In the genomic region with DNA sequence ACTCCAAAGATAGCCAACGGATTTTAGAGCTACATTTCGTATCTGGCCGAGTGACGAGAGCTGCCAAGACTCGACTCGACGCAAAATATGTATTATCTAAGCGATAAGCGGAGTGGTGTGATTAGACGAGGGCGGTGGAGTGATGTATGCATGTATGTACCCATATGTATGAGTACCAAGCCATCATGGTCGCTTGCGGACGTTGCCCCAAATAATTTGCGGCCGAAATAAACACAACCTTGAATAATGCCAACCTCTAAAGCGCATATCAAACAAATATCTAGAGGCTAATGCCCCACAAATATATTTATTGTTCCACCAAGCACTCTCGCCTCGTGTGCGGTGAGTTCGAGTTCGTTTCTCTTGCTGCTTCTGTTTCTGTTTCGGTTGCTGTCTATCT, we compare ENCODE assay signal across 3 fruit fly cellular contexts.
A peak's percentile ranks its signal among the peaks of the same experiment; 100 is the strongest.
TF ChIP-seq lines count a peak whose summit lies in the region.

No protein-coding gene starts in this region.

- no peak for TF ChIP-seq CTCF in whole organism, embryonic (GFP tag; optimal IDR thresholded peaks at IDR 0.05; lab: Kevin White, UChicago)

TF ChIP-seq in whole organism, embryonic, 481 proteins besides CTCF, POLR2A, EP300 and RAD21 (continues in another document):
- TF ChIP-seq mirr (GFP tag; optimal IDR thresholded peaks at IDR 0.05; lab: Kevin White, UChicago) (peak; percentile 66), CG10654 (GFP tag; optimal IDR thresholded peaks at IDR 0.05; lab: Kevin White, UChicago) (no peak), exex (tag; optimal IDR thresholded peaks at IDR 0.05; lab: Kevin White, UChicago) (peak; percentile 47), CG7357 (GFP tag; IDR thresholded peaks at IDR 0.05; lab: Robert Waterston, UW) (no peak), crol (GFP tag; IDR thresholded peaks at IDR 0.05; lab: Robert Waterston, UW) (0 out of 2 replicates have a peak, but pooled peaks have one; percentile 6), CG11093 (GFP tag; IDR thresholded peaks at IDR 0.05; lab: Robert Waterston, UW) (no peak), Neu2 (GFP tag; optimal IDR thresholded peaks at IDR 0.05; lab: Kevin White, UChicago; ENCODE audit: borderline replicate concordance) (no peak), shn (GFP tag; optimal IDR thresholded peaks at IDR 0.05; lab: Kevin White, UChicago) (no peak), toy (GFP tag; IDR thresholded peaks at IDR 0.05; lab: Robert Waterston, UW) (no peak), ftz-f1 (GFP tag; optimal IDR thresholded peaks at IDR 0.05; lab: Kevin White, UChicago) (peak; percentile 70), CG5953 (GFP tag; IDR thresholded peaks at IDR 0.05; lab: Robert Waterston, UW) (no peak), BtbVII (GFP tag; optimal IDR thresholded peaks at IDR 0.05; lab: Kevin White, UChicago) (no peak), Drgx (GFP tag; IDR thresholded peaks at IDR 0.05; lab: Robert Waterston, UW) (no peak), CG17186 (GFP tag; optimal IDR thresholded peaks at IDR 0.05; lab: Kevin White, UChicago) (no peak), z (GFP tag; IDR thresholded peaks at IDR 0.05; lab: Robert Waterston, UW) (0 out of 3 replicates have a peak, but pooled peaks have one; percentile 4), Dll (GFP tag; IDR thresholded peaks at IDR 0.05; lab: Robert Waterston, UW; ENCODE audit: partially characterized antibody) (no peak), ase (GFP tag; IDR thresholded peaks at IDR 0.05; lab: Robert Waterston, UW) (no peak), CG4424 (GFP tag; optimal IDR thresholded peaks at IDR 0.05; lab: Kevin White, UChicago) (no peak), usp (GFP tag; optimal IDR thresholded peaks at IDR 0.05; lab: Kevin White, UChicago) (no peak), Dbx (GFP tag; IDR thresholded peaks at IDR 0.05; lab: Robert Waterston, UW) (no peak), CG32767 (GFP tag; IDR thresholded peaks at IDR 0.05; lab: Robert Waterston, UW) (no peak), CG18599 (GFP tag; optimal IDR thresholded peaks at IDR 0.05; lab: Kevin White, UChicago) (no peak), fd3F (GFP tag; optimal IDR thresholded peaks at IDR 0.05; lab: Kevin White, UChicago) (no peak), Tbp (GFP tag; optimal IDR thresholded peaks at IDR 0.05; lab: Kevin White, UChicago) (no peak), NC2α (GFP tag; optimal IDR thresholded peaks at IDR 0.05; lab: Kevin White, UChicago) (no peak), sqz (GFP tag; optimal IDR thresholded peaks at IDR 0.05; lab: Kevin White, UChicago) (no peak), seq (GFP tag; IDR thresholded peaks at IDR 0.05; lab: Robert Waterston, UW) (no peak), CG10543 (GFP tag; optimal IDR thresholded peaks at IDR 0.05; lab: Kevin White, UChicago) (peak; percentile 42), Awh (GFP tag; IDR thresholded peaks at IDR 0.05; lab: Robert Waterston, UW) (no peak)

TF ChIP-seq in whole organism, prepupa, 60 proteins besides CTCF, POLR2A, EP300 and RAD21:
- TF ChIP-seq CG3032 (tag; optimal IDR thresholded peaks at IDR 0.05; lab: Kevin White, UChicago) (no peak), Ets96B (tag; optimal IDR thresholded peaks at IDR 0.05; lab: Kevin White, UChicago) (no peak), vri (GFP tag; optimal IDR thresholded peaks at IDR 0.05; lab: Kevin White, UChicago) (peak; percentile 81)

TF ChIP-seq in whole organism, wandering third instar larva, 38 proteins besides CTCF, POLR2A, EP300 and RAD21:
- no peak for TF ChIP-seq Rel (GFP tag; optimal IDR thresholded peaks at IDR 0.05; lab: Kevin White, UChicago)
- TF ChIP-seq Rel (tag; optimal IDR thresholded peaks at IDR 0.05; lab: Kevin White, UChicago), result peak; percentile 10
- TF ChIP-seq Hnf4 (GFP tag; optimal IDR thresholded peaks at IDR 0.05; lab: Kevin White, UChicago), result peak; percentile 10
- no peak for TF ChIP-seq sage (GFP tag; optimal IDR thresholded peaks at IDR 0.05; lab: Kevin White, UChicago)
- TF ChIP-seq Hr83 (GFP tag; optimal IDR thresholded peaks at IDR 0.05; lab: Kevin White, UChicago; ENCODE audit: poor library complexity, severe bottlenecking), result peak; percentile 29
- TF ChIP-seq h (GFP tag; optimal IDR thresholded peaks at IDR 0.05; lab: Kevin White, UChicago), result peak; percentile 26
- no peak for TF ChIP-seq Abd-B (GFP tag; optimal IDR thresholded peaks at IDR 0.05; lab: Kevin White, UChicago)
- no peak for TF ChIP-seq CG32264 (GFP tag; optimal IDR thresholded peaks at IDR 0.05; lab: Kevin White, UChicago)
- no peak for TF ChIP-seq Jra (GFP tag; optimal IDR thresholded peaks at IDR 0.05; lab: Kevin White, UChicago)
TF ChIP-seq in whole organism, wandering third instar larva: peak in this region for 4.
